Fruit fly (Drosophila melanogaster) S2 (cell line): Measurements from ENCODE around the gene Cap-D2.

Experiments
- CG8478 ChIP-seq: fragments of >200 bp; optimal IDR thresholded peaks from 2 replicates; lab custom pipeline; 2018
- CTCF ChIP-seq, 2 experiments: fragments of >200 bp; optimal IDR thresholded peaks; 2 replicates each; lab custom pipeline; 2018

Cap-D2 gene

dm6 chr3R:29692009-29692641 is 16.7 kb downstream of the Cap-D2 start, which contains the start of gene dmrt99B:
dmrt99B (plus strand) TSS chr3R:29692591.
- TF ChIP-seq CTCF (optimal IDR thresholded peaks at IDR 0.05; lab: Kevin White, UChicago) = no peak

- no peak for TF ChIP-seq CTCF (optimal IDR thresholded peaks at IDR 0.05; lab: Kevin White, UChicago)
- TF ChIP-seq CG8478 (lab: Kevin White, UChicago) = no peak
These were observed 20.3 kb downstream of the Cap-D2 start for dm6 chr3R:29695744-29696143.

- TF ChIP-seq CG8478 (lab: Kevin White, UChicago) (no peak), CTCF (optimal IDR thresholded peaks at IDR 0.05; lab: Kevin White, UChicago) (no peak)
These were observed 20.9 kb downstream of the Cap-D2 start for dm6 chr3R:29696359-29696758.

dm6 chr3R:29697841-29698240 is 22.4 kb downstream of the Cap-D2 start:
- TF ChIP-seq CG8478 (lab: Kevin White, UChicago) (no peak), CTCF (optimal IDR thresholded peaks at IDR 0.05; lab: Kevin White, UChicago) (no peak)

dm6 chr3R:29699220-29699619 is 23.8 kb downstream of the Cap-D2 start:
- no peak for TF ChIP-seq CTCF (optimal IDR thresholded peaks at IDR 0.05; lab: Kevin White, UChicago)
- TF ChIP-seq CG8478 (lab: Kevin White, UChicago) = no peak

dm6 chr3R:29701739-29702138 is 26.3 kb downstream of the Cap-D2 start:
- TF ChIP-seq CTCF (optimal IDR thresholded peaks at IDR 0.05; lab: Kevin White, UChicago) (no peak), CG8478 (lab: Kevin White, UChicago) (no peak)

- TF ChIP-seq CG8478 (lab: Kevin White, UChicago) (no peak), CTCF (optimal IDR thresholded peaks at IDR 0.05; lab: Kevin White, UChicago) (no peak)
These were observed 29.1 kb downstream of the Cap-D2 start for dm6 chr3R:29704557-29704956.

dm6 chr3R:29705789-29706303 is 30.4 kb downstream of the Cap-D2 start:
- no peak for TF ChIP-seq CG8478 (lab: Kevin White, UChicago)
- no peak for TF ChIP-seq CTCF (optimal IDR thresholded peaks at IDR 0.05; lab: Kevin White, UChicago)

dm6 chr3R:29707258-29707657 is 31.8 kb downstream of the Cap-D2 start:
- TF ChIP-seq CTCF (optimal IDR thresholded peaks at IDR 0.05; lab: Kevin White, UChicago) (no peak), CG8478 (lab: Kevin White, UChicago) (no peak)

- TF ChIP-seq CG8478 (lab: Kevin White, UChicago) (no peak), CTCF (optimal IDR thresholded peaks at IDR 0.05; lab: Kevin White, UChicago) (no peak)
These were observed 32.9 kb downstream of the Cap-D2 start for dm6 chr3R:29708322-29708721.

dm6 chr3R:29711434-29711833 is 36.0 kb downstream of the Cap-D2 start:
- TF ChIP-seq CG8478 (lab: Kevin White, UChicago) (no peak), CTCF (optimal IDR thresholded peaks at IDR 0.05; lab: Kevin White, UChicago) (no peak)

- TF ChIP-seq CTCF (optimal IDR thresholded peaks at IDR 0.05; lab: Kevin White, UChicago) (peak in 1 of 2 experiments; percentile 22), CG8478 (lab: Kevin White, UChicago) (no peak)
These were observed 38.9 kb downstream of the Cap-D2 start, which contains the start of gene Obp99d for dm6 chr3R:29714314-29714713. Obp99d (plus strand) TSS chr3R:29714505.

- no peak for TF ChIP-seq CTCF (optimal IDR thresholded peaks at IDR 0.05; lab: Kevin White, UChicago)
- TF ChIP-seq CG8478 (lab: Kevin White, UChicago) = no peak
These were observed 39.8 kb downstream of the Cap-D2 start, which contains the start of gene Dup99B for dm6 chr3R:29715277-29715676. Dup99B (minus strand) TSS chr3R:29715377.

- TF ChIP-seq CTCF (optimal IDR thresholded peaks at IDR 0.05; lab: Kevin White, UChicago) = peak; percentile 84 to 88
- no peak for TF ChIP-seq CG8478 (lab: Kevin White, UChicago)
These were observed 40.8 kb downstream of the Cap-D2 start for dm6 chr3R:29716043-29716781.

dm6 chr3R:29716782-29717317 is 41.4 kb downstream of the Cap-D2 start, which contains the start of gene Obp99b:
Obp99b (minus strand) TSS chr3R:29716896.
- TF ChIP-seq CTCF (optimal IDR thresholded peaks at IDR 0.05; lab: Kevin White, UChicago) (peak; percentile 96 to 98), CG8478 (lab: Kevin White, UChicago) (no peak)
